Worm (Caenorhabditis elegans): Measurements from ENCODE around the gene srv-21.

The srv-21 gene

DNA sequence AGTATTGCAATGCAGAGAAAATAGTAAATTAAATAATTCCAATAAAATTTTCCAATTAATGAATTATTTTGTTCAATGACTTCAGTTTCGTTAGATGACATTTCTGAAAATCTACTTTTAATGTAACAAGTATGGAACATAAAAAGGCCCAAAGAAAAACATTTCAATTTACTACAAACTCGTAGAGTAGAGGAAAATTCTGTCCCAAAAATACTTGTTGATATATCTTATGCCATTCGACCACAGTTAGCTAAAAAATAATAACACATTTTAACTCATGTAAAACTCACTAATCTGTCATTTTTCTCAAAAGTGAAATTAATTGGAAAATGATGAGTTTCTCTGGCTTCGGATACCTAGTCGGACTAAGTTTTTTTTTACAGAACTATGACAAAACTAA is at the start of gene srv-21:
Gene srv-21, minus strand, starts transcription at position 101 of the 400 bp plus-strand sequence.
- no peak for TF ChIP-seq pax-1 (tag; optimal IDR thresholded peaks at IDR 0.05)
- no peak for TF ChIP-seq F13H6.1 (tag; optimal IDR thresholded peaks at IDR 0.05)
- TF ChIP-seq T23F11.4 (GFP tag; optimal IDR thresholded peaks at IDR 0.05) = no peak
- TF ChIP-seq hlh-30 (tag; optimal IDR thresholded peaks at IDR 0.05; ENCODE audit: insufficient read depth) = no peak
- TF ChIP-seq che-1 (tag; optimal IDR thresholded peaks at IDR 0.05) = no peak
- no peak for TF ChIP-seq ceh-18 (tag; optimal IDR thresholded peaks at IDR 0.05)
- TF ChIP-seq C08G9.2 (tag; optimal IDR thresholded peaks at IDR 0.05) = no peak
- no peak for TF ChIP-seq nhr-232 (tag; optimal IDR thresholded peaks at IDR 0.05)
- no peak for TF ChIP-seq unc-3 (GFP tag; conservative IDR thresholded peaks at IDR 0.05)
- no peak for TF ChIP-seq unc-3 (tag; optimal IDR thresholded peaks at IDR 0.05)
- no peak for TF ChIP-seq K02D7.2 (tag; optimal IDR thresholded peaks at IDR 0.05)
- no peak for TF ChIP-seq ceh-19 (GFP tag; optimal IDR thresholded peaks at IDR 0.05)
- no peak for TF ChIP-seq hlh-8 (tag; optimal IDR thresholded peaks at IDR 0.05)
- TF ChIP-seq C38D4.7 (GFP tag; optimal IDR thresholded peaks at IDR 0.05) = no peak
- no peak for TF ChIP-seq ceh-48 (tag; optimal IDR thresholded peaks at IDR 0.05)
- TF ChIP-seq nfya-1 (tag; optimal IDR thresholded peaks at IDR 0.05) = no peak
- no peak for TF ChIP-seq ceh-22 (tag; optimal IDR thresholded peaks at IDR 0.05)
- no peak for TF ChIP-seq gmeb-2 (tag; optimal IDR thresholded peaks at IDR 0.05)

DNA sequence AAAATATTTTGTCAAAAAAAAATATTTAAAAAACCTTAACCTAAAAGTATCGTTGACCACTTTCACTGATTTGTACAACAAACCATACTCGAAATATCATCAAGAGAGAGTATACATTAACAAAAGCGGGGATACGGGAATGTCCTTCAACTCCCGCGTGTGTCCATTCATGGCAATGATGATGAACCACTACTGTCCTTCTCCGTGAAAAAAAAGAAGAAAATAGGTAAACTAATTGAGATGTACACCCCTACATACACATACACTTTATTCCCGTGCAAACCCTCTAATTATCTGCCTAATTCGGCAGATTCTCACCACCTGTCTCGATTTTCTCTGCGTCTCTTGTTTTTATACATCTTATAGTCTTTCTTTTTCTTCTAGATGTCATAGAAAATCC is 49.5 kb upstream of the srv-21 start:
- TF ChIP-seq zip-5 (tag; optimal IDR thresholded peaks at IDR 0.05) (no peak), ztf-16 (tag; optimal IDR thresholded peaks at IDR 0.05) (no peak), ref-2 (tag; optimal IDR thresholded peaks at IDR 0.05) (peak; percentile 47), unc-42 (tag; optimal IDR thresholded peaks at IDR 0.05) (peak; percentile 40), pros-1 (tag; optimal IDR thresholded peaks at IDR 0.05) (no peak), madf-2 (tag; optimal IDR thresholded peaks at IDR 0.05) (no peak), ceh-31 (tag; optimal IDR thresholded peaks at IDR 0.05) (peak; percentile 75), nfya-1 (tag; optimal IDR thresholded peaks at IDR 0.05) (peak; percentile 29), Y22D7AL.16 (tag; optimal IDR thresholded peaks at IDR 0.05) (no peak), unc-55 (GFP tag; optimal IDR thresholded peaks at IDR 0.05) (no peak)

DNA sequence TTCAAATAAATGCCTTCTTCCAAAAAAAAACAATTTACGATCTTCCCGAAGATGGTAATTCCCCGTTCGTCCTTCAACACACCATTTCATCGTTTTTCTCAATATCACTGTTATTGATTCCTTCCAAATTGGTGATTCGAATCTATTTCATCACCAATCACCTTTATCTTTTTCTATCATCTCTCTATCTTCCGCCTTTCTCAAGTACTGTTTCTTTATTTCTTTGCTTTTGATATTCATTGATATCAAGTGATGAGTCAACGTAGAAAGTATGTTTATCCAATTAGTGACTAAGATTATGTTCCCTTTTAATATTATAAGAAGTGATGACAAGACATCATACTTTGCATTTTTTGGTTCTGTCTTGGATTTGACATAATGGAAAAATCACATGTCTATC is 47.1 kb upstream of the srv-21 start:
- TF ChIP-seq rnt-1 (tag; optimal IDR thresholded peaks at IDR 0.05) (no peak), pqm-1 (tag; optimal IDR thresholded peaks at IDR 0.05) (no peak), ceh-9 (tag; optimal IDR thresholded peaks at IDR 0.05) (no peak), nhr-232 (tag; optimal IDR thresholded peaks at IDR 0.05) (no peak), pag-3 (tag; optimal IDR thresholded peaks at IDR 0.05; ENCODE audit: borderline replicate concordance) (no peak), sdc-2 (tag; optimal IDR thresholded peaks at IDR 0.05) (no peak), lim-6 (tag; optimal IDR thresholded peaks at IDR 0.05) (no peak), pha-2 (tag; optimal IDR thresholded peaks at IDR 0.05) (no peak), nhr-11 (tag; optimal IDR thresholded peaks at IDR 0.05) (no peak), npax-4 (tag; optimal IDR thresholded peaks at IDR 0.05) (no peak), hlh-6 (tag; optimal IDR thresholded peaks at IDR 0.05) (no peak), T23F11.4 (GFP tag; optimal IDR thresholded peaks at IDR 0.05) (no peak), eyg-1 (tag; optimal IDR thresholded peaks at IDR 0.05) (no peak)

DNA sequence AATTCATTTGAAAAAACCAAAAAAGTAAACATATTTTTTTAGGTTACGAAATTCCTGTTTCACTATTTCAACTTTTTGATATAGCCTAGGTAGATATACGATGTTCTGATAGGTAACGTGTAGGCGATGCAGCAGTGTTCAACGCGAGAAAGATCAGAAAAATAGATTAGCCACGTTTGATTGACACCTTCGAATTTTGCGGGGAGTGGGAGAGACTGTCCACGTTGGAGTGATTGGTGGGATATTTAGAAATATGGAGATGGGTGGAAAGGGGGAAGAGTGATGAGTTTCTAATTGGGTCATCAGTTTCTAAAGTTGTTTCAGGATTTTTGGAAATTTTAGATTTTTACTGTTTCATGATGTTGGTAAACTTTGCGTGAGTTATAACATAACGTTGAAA is 46.0 kb upstream of the srv-21 start:
- TF ChIP-seq fkh-6 (tag; optimal IDR thresholded peaks at IDR 0.05) (no peak), gmeb-2 (tag; optimal IDR thresholded peaks at IDR 0.05) (no peak), nhr-11 (tag; optimal IDR thresholded peaks at IDR 0.05) (no peak), unc-86 (tag; optimal IDR thresholded peaks at IDR 0.05) (no peak), ceh-24 (tag; optimal IDR thresholded peaks at IDR 0.05) (no peak), pax-1 (tag; optimal IDR thresholded peaks at IDR 0.05) (no peak), ceh-6 (GFP tag; optimal IDR thresholded peaks at IDR 0.05) (no peak), che-1 (tag; optimal IDR thresholded peaks at IDR 0.05) (no peak), nhr-232 (tag; optimal IDR thresholded peaks at IDR 0.05) (no peak), lin-11 (tag; optimal IDR thresholded peaks at IDR 0.05) (no peak), nfya-1 (tag; optimal IDR thresholded peaks at IDR 0.05) (no peak), ceh-2 (tag; optimal IDR thresholded peaks at IDR 0.05) (no peak)

Data from whole organism, late embryonic.